Worm (Caenorhabditis elegans) whole organism, L4 larva: Measurements from ENCODE around the gene tmed-13.

Source experiments
- F49E8.2 ChIP-seq: sonication (generic microtip); optimal IDR thresholded peaks from 2 replicates; lab custom pipeline; 2016; ENCODE audit warnings: missing compliant biosample characterization, mild to moderate bottlenecking, missing genetic modification characterization, borderline replicate concordance
- ZK546.5 ChIP-seq, 2 experiments: sonication (generic microtip); optimal IDR thresholded peaks; 2 replicates each; lab custom pipeline; 2017; ENCODE audit warnings: missing biosample characterization in 2 of 2, missing genetic modification characterization in 2 of 2
- aly-2 ChIP-seq: sonication (generic microtip); optimal IDR thresholded peaks from 2 replicates; lab custom pipeline; 2018; ENCODE audit warnings: missing biosample characterization, missing genetic modification characterization
- ama-1 ChIP-seq: fragments of 150-350 bp; optimal IDR thresholded peaks from 2 replicates; lab custom pipeline; 2014; ENCODE audit warnings: inconsistent platforms, mixed read lengths
- ceh-44 ChIP-seq: fragments of 200-800 bp; sonication (Bioruptor generic); IDR thresholded peaks from 2 replicates; pipeline ENCODE4 v1.3.6; 2022; ENCODE audit warnings: missing genetic modification reagents, missing genetic modification characterization, missing compliant biosample characterization
- ceh-82 ChIP-seq: sonication (generic microtip); optimal IDR thresholded peaks from 2 replicates; lab custom pipeline; 2017; ENCODE audit warnings: missing biosample characterization, missing genetic modification characterization
- dmd-9 ChIP-seq: fragments of 200-800 bp; sonication (Bioruptor generic); IDR thresholded peaks from 2 replicates; pipeline ENCODE4 v1.3.6; 2022; ENCODE audit warnings: missing genetic modification reagents, missing genetic modification characterization, missing compliant biosample characterization
- nhr-48 ChIP-seq: sonication (generic microtip); optimal IDR thresholded peaks from 2 replicates; lab custom pipeline; 2016; ENCODE audit warnings: mild to moderate bottlenecking, missing genetic modification characterization, missing compliant biosample characterization
- pqm-1 ChIP-seq: sonication (generic microtip); optimal IDR thresholded peaks from 2 replicates; lab custom pipeline; 2017; ENCODE audit warnings: missing biosample characterization, missing genetic modification characterization
- snpc-4 ChIP-seq: fragments of 150-350 bp; optimal IDR thresholded peaks from 2 replicates; lab custom pipeline; 2014; ENCODE audit warnings: missing biosample characterization, missing genetic modification characterization
- unc-62 ChIP-seq, 3 experiments: fragments of 150-350 bp in 1 of 3; sonication (generic microtip); optimal IDR thresholded peaks in 2 of 3; peaks in 1 of 3; 1 replicate in 1 of 3; 2 replicates in 2 of 3; lab custom pipeline; 2014 to 2017; ENCODE audit warnings: missing biosample characterization in 3 of 3, missing genetic modification characterization in 3 of 3, missing genetic modification reagents in 3 of 3, missing genotype in 1 of 3
- zip-2 ChIP-seq: fragments of 150-350 bp; optimal IDR thresholded peaks from 2 replicates; lab custom pipeline; 2014; ENCODE audit warnings: missing biosample characterization, missing genetic modification characterization

DNA sequence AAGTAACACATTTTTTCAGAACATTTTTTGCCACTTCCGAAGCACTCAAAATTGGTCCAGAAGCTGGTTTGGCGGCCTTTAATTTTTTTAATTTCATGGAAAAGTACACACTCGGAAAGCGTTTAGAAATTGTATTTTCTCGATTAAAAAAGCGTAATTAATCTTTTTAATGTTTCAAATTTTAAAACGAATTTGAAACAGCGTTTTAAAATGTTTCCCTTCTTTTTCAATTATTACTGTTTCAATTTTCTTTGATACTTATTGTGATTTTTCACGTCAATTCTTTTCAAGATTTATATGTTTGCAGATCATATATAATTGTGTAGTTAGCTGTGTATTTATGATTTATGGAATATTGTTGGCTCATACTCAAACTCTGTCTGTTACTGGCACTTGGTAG, 7.2 kb downstream of the tmed-13 start, which contains the start of gene acr-25:
- TF ChIP-seq pqm-1 (no peak), snpc-4 (tag; lab: Kevin White, UChicago) (no peak), F49E8.2 (no peak), aly-2 (tag; lab: Kevin White, UChicago) (no peak), unc-62 (GFP tag; optimal IDR thresholded peaks at IDR 0.05 in 1 of 2; lab: Kevin White, UChicago) (no peak), unc-62 (tag; optimal IDR thresholded peaks at IDR 0.05; lab: Kevin White, UChicago) (no peak), ZK546.5 (tag; optimal IDR thresholded peaks at IDR 0.05; lab: Kevin White, UChicago) (no peak), ceh-82 (tag; lab: Kevin White, UChicago) (no peak), dmd-9 (GFP tag; lab: Robert Waterston, UW) (no peak), zip-2 (tag; lab: Kevin White, UChicago) (no peak), ceh-44 (GFP tag; lab: Robert Waterston, UW) (no peak), nhr-48 (tag; lab: Kevin White, UChicago) (no peak), ama-1 (lab: Kevin White, UChicago) (no peak)
